Worm (Caenorhabditis elegans) whole organism, early embryonic: ENCODE data around the gene Y54G2A.45.

ENCODE experiments used
- B0310.2 ChIP-seq: sonication (generic microtip); optimal IDR thresholded peaks from 2 replicates; lab custom pipeline; 2016; ENCODE audit warnings: mild to moderate bottlenecking, missing genetic modification characterization, missing compliant biosample characterization
- F13C5.2 ChIP-seq: sonication (generic microtip); optimal IDR thresholded peaks from 2 replicates; lab custom pipeline; 2017; ENCODE audit warnings: mild to moderate bottlenecking, missing genetic modification characterization, inconsistent platforms, missing compliant biosample characterization
- ama-1 ChIP-seq: fragments of 150-350 bp; optimal IDR thresholded peaks from 2 replicates; lab custom pipeline; 2014
- ceh-36 ChIP-seq: sonication (generic microtip); optimal IDR thresholded peaks from 2 replicates; lab custom pipeline; 2016; ENCODE audit warnings: missing genetic modification characterization, inconsistent platforms, missing compliant biosample characterization
- ets-7 ChIP-seq: sonication (generic microtip); optimal IDR thresholded peaks from 2 replicates; lab custom pipeline; 2016; ENCODE audit warnings: missing genotype, missing genetic modification characterization, missing compliant biosample characterization
- flt-1 ChIP-seq: fragments of 200-800 bp; sonication (Bioruptor generic); IDR thresholded peaks from 2 replicates; pipeline ENCODE4 v1.3.6; 2022; ENCODE audit warnings: missing genetic modification characterization, missing compliant biosample characterization
- hmbx-1 ChIP-seq: sonication (generic microtip); optimal IDR thresholded peaks from 2 replicates; lab custom pipeline; 2016; ENCODE audit warnings: mild to moderate bottlenecking, missing genetic modification characterization, missing compliant biosample characterization
- scrt-1 ChIP-seq: fragments of 200-800 bp; sonication (Bioruptor generic); IDR thresholded peaks from 2 replicates; pipeline ENCODE4 v1.3.6; 2022; ENCODE audit warnings: missing genetic modification characterization, missing compliant biosample characterization
- sea-1 ChIP-seq: fragments of 200-800 bp; sonication (Bioruptor generic); conservative IDR thresholded peaks from 2 replicates; pipeline ENCODE4 v1.3.6; 2022; ENCODE audit warnings: missing genetic modification characterization, missing compliant biosample characterization
- tbx-11 ChIP-seq: fragments of 200-800 bp; sonication (Bioruptor generic); IDR thresholded peaks from 2 replicates; pipeline ENCODE4 v1.3.6; 2022; ENCODE audit warnings: missing genetic modification characterization, missing compliant biosample characterization
- tbx-37 ChIP-seq: fragments of 200-800 bp; sonication (Bioruptor generic); conservative IDR thresholded peaks from 2 replicates; pipeline ENCODE4 v1.3.6; 2022; ENCODE audit warnings: missing genetic modification reagents, missing genetic modification characterization, missing compliant biosample characterization
- tra-4 ChIP-seq: sonication (generic microtip); optimal IDR thresholded peaks from 2 replicates; lab custom pipeline; 2017; ENCODE audit warnings: missing genetic modification characterization, missing compliant biosample characterization

DNA sequence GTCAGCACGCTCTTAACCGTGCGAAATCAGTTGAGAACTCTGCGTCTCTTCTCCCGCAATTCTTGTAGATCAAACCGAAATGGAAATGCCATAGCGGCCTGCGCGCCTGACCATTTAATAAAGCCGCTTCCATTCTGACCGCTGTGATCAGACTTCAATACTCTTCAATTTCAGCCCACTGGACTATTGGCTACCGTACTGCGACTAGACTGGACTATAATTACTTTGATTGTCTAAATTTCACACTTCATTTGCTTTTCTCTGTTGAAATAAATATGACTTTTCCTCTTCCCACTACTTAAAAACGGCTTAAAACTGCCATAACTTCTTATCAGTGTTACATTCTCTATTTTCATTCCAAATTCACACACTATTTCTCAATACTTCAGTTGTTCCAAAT lies 32.7 kb downstream of the Y54G2A.45 start, which contains the start of gene Y54G2A.7:
- TF ChIP-seq ceh-36, result no peak
- TF ChIP-seq ama-1 (lab: Kevin White, UChicago), result no peak
- no peak for TF ChIP-seq sea-1 (GFP tag; lab: Robert Waterston, UW)
- no peak for TF ChIP-seq tra-4 (tag; lab: Kevin White, UChicago)
- TF ChIP-seq F13C5.2 (tag; lab: Kevin White, UChicago), result no peak
- no peak for TF ChIP-seq B0310.2 (tag; lab: Kevin White, UChicago)
- TF ChIP-seq ets-7 (tag; lab: Kevin White, UChicago), result no peak
- TF ChIP-seq flt-1 (GFP tag; lab: Robert Waterston, UW), result no peak
- no peak for TF ChIP-seq hmbx-1 (tag; lab: Kevin White, UChicago)
- TF ChIP-seq tbx-37, result no peak
- TF ChIP-seq tbx-11 (GFP tag; lab: Robert Waterston, UW), result no peak
- TF ChIP-seq scrt-1 (GFP tag; lab: Robert Waterston, UW), result no peak
